Worm (Caenorhabditis elegans) whole organism, mixed stage, embryonic: ENCODE data around the gene C16D9.4.

ENCODE experiments used
- ceh-39 ChIP-seq: fragments of 150-350 bp; optimal IDR thresholded peaks from 2 replicates; lab custom pipeline; 2014; ENCODE audit warnings: missing biosample characterization, missing genetic modification characterization
- ceh-43 ChIP-seq: fragments of 200-800 bp; sonication (Bioruptor generic); optimal IDR thresholded peaks from 2 replicates; lab custom pipeline; 2018; ENCODE audit warnings: mild to moderate bottlenecking, missing genetic modification characterization, moderate library complexity, missing compliant biosample characterization
- elt-1 ChIP-seq: sonication (generic microtip); optimal IDR thresholded peaks from 2 replicates; lab custom pipeline; 2017; ENCODE audit warnings: missing genetic modification characterization, mild to moderate bottlenecking, missing compliant biosample characterization, antibody characterized with exemption, moderate library complexity, borderline replicate concordance; ENCODE audit not compliant: insufficient read depth
- hlh-1 ChIP-seq: fragments of 150-350 bp; optimal IDR thresholded peaks from 2 replicates; lab custom pipeline; 2014; ENCODE audit warnings: missing biosample characterization, missing genetic modification reagents, missing genetic modification characterization
- lsy-2 ChIP-seq: fragments of 150-350 bp; optimal IDR thresholded peaks from 2 replicates; lab custom pipeline; 2014; ENCODE audit warnings: missing biosample characterization, missing genetic modification characterization
- mab-5 ChIP-seq: fragments of 150-350 bp; optimal IDR thresholded peaks from 2 replicates; lab custom pipeline; 2014; ENCODE audit warnings: missing biosample characterization, missing genetic modification characterization
- nhr-12 ChIP-seq: fragments of 150-350 bp; optimal IDR thresholded peaks from 2 replicates; lab custom pipeline; 2014; ENCODE audit warnings: missing biosample characterization, missing genetic modification characterization
- tbx-8 ChIP-seq: fragments of 200-800 bp; sonication (Bioruptor generic); optimal IDR thresholded peaks from 2 replicates; lab custom pipeline; 2018; ENCODE audit warnings: mild to moderate bottlenecking, missing genetic modification characterization, moderate library complexity, missing compliant biosample characterization
- unc-120 ChIP-seq: sonication (generic microtip); optimal IDR thresholded peaks from 2 replicates; lab custom pipeline; 2017; ENCODE audit warnings: missing genetic modification characterization, missing compliant biosample characterization; ENCODE audit not compliant: poor library complexity, severe bottlenecking
- unc-39 ChIP-seq: fragments of 150-350 bp; optimal IDR thresholded peaks from 2 replicates; lab custom pipeline; 2014; ENCODE audit warnings: missing biosample characterization, missing genetic modification characterization
- unc-62 ChIP-seq: fragments of 150-350 bp; optimal IDR thresholded peaks from 2 replicates; lab custom pipeline; 2014; ENCODE audit warnings: missing biosample characterization, missing genetic modification reagents, missing genetic modification characterization

Gene C16D9.4

DNA sequence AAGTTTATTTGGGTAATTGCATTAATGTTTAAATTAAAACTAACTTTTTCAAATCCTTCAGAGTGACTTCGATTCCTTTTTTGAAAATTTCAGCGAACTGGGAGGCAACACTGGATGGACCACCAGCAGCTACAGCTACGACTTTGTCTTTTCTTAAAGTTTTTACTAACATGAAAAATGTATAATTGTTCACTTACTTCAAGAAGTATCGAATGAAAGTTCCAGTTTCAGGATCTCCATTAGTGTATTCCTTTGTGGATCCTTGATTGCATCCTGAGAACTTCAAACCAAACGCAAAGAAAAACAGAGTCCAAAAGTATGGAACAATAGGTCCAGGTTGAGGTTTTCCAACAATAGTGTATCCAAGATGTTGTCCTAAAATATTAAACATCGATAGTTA lies 45.7 kb downstream of the C16D9.4 start:
- no peak for TF ChIP-seq tbx-8 (GFP tag; lab: Kevin White, UChicago)
- no peak for TF ChIP-seq mab-5 (tag; lab: Kevin White, UChicago)
- no peak for TF ChIP-seq nhr-12
- no peak for TF ChIP-seq ceh-43 (GFP tag; lab: Kevin White, UChicago)
- TF ChIP-seq unc-39 (tag; lab: Kevin White, UChicago) = no peak
- TF ChIP-seq, all 35 proteins: peak for 0

DNA sequence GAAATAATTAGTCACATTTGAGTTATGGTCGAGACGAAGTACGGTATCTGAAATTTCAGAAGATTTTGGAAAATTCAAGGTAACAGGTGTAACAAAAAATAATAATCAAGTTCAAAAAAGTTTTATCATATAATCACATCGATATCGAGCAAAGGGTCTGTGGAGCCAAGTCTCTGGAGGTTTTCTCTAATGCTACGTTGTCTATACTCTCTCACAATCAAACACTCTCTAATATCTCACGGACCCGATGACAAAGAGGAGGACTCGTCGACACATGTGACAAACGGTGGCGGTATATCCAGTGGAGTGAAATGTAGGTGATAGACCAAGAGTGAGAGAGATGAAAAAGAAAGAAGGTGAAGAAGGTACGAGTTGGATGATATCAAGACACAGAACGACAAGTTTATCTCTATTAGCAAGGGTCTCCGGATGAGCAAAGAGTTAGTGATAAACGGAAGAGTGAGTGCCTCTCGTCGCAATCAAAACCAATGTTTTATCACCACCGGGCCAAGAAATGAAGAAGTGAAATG lies 46.7 kb downstream of the C16D9.4 start, which contains the start of gene F20D6.10:
Gene F20D6.10 (minus strand): TSS at position 51 of the 530 bp plus-strand sequence.
- TF ChIP-seq unc-62 (GFP tag; lab: Kevin White, UChicago) (peak; percentile 77), ceh-39 (tag; lab: Kevin White, UChicago) (no peak), lsy-2 (tag; lab: Kevin White, UChicago) (no peak), elt-1 (tag; lab: Kevin White, UChicago) (no peak), hlh-1 (tag; lab: Kevin White, UChicago) (peak; percentile 91), unc-120 (peak; percentile 62)
